Fruit fly (Drosophila melanogaster) whole organism, prepupa: ENCODE data around the gene CG15891.

ENCODE experiments used
- Blimp-1 ChIP-seq: fragments of 200-800 bp; sonication (Bioruptor generic); optimal IDR thresholded peaks from 3 replicates; lab custom pipeline; 2017; ENCODE audit warnings: missing biosample characterization, missing genetic modification characterization, mild to moderate bottlenecking, moderate library complexity, missing genetic modification reagents
- CG11294 ChIP-seq: fragments of 200-800 bp; sonication (Bioruptor generic); IDR thresholded peaks from 2 replicates; pipeline ENCODE4 v1.3.6; 2022; ENCODE audit warnings: missing biosample characterization, missing genetic modification characterization
- CG15336 ChIP-seq: fragments of 200-800 bp; sonication (Bioruptor generic); IDR thresholded peaks from 2 replicates; pipeline ENCODE4 v1.3.6; 2022; ENCODE audit warnings: missing biosample characterization, missing genetic modification characterization
- CG16779 ChIP-seq: fragments of 200-800 bp; sonication (Bioruptor generic); optimal IDR thresholded peaks from 3 replicates; lab custom pipeline; 2017; ENCODE audit warnings: missing biosample characterization, mild to moderate bottlenecking, missing genetic modification characterization
- CG6276 ChIP-seq: fragments of 200-800 bp; sonication (Bioruptor generic); optimal IDR thresholded peaks from 2 replicates; lab custom pipeline; 2017; ENCODE audit warnings: missing biosample characterization, mild to moderate bottlenecking, missing genetic modification characterization
- Eip78C ChIP-seq: fragments of 200-800 bp; sonication (Bioruptor generic); peaks from one replicate; lab custom pipeline; 2016; ENCODE audit warnings: missing biosample characterization, missing genetic modification characterization
- OdsH ChIP-seq: fragments of 200-800 bp; sonication (Bioruptor generic); optimal IDR thresholded peaks from 3 replicates; lab custom pipeline; 2016; ENCODE audit warnings: missing biosample characterization, missing genetic modification characterization
- Sox102F ChIP-seq: fragments of 200-800 bp; sonication (Bioruptor generic); optimal IDR thresholded peaks from 2 replicates; lab custom pipeline; 2016; ENCODE audit warnings: missing biosample characterization, mild to moderate bottlenecking, missing genetic modification characterization
- acj6 ChIP-seq: fragments of 200-800 bp; sonication (Bioruptor generic); optimal IDR thresholded peaks from 3 replicates; lab custom pipeline; 2016; ENCODE audit warnings: missing biosample characterization, missing genetic modification characterization
- dsx ChIP-seq: fragments of 200-800 bp; optimal IDR thresholded peaks from 3 replicates; lab custom pipeline; 2019; ENCODE audit warnings: missing biosample characterization, mild to moderate bottlenecking, missing genetic modification characterization, moderate library complexity; ENCODE audit not compliant: poor library complexity, severe bottlenecking
- pdm3 ChIP-seq: fragments of 200-800 bp; sonication (Bioruptor generic); optimal IDR thresholded peaks from 3 replicates; lab custom pipeline; 2016; ENCODE audit warnings: missing biosample characterization, missing genetic modification characterization
- ss ChIP-seq, 2 experiments: fragments of 200-800 bp; sonication (Bioruptor generic); optimal IDR thresholded peaks; 2 replicates in 1 of 2; 3 replicates in 1 of 2; lab custom pipeline; 2017 to 2018; ENCODE audit warnings: mild to moderate bottlenecking in 2 of 2, missing biosample characterization in 2 of 2, missing genetic modification characterization in 2 of 2, moderate library complexity in 1 of 2
- vri ChIP-seq: fragments of 200-800 bp; sonication (Bioruptor generic); optimal IDR thresholded peaks from 3 replicates; lab custom pipeline; 2016; ENCODE audit warnings: missing biosample characterization, mild to moderate bottlenecking, missing genetic modification characterization

DNA sequence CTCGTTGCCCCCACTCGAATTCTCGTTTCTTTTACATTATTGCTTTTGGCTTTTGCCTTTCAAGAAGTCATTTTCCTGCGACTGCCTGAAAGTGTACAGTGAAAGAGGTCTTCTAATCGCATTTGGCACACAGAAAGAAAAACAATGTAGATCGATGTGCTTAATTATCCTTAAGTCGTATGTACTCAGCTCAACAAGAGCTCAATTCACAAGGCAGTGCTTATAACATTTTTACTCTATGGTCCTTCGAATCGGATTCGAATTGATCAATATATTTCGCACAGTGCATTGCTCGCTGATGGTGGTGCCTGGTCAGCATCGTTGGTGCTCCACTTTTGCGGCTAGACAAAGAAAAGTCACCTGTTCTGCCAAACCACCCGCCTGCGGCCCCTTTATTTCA lies 15.3 kb upstream of the CG15891 start:
- TF ChIP-seq Blimp-1 (no peak), ss (GFP tag; optimal IDR thresholded peaks at IDR 0.05; lab: Kevin White, UChicago) (no peak), vri (GFP tag; lab: Kevin White, UChicago) (no peak), CG15336 (peak; percentile 25; the same call in 1 of the 2 replicates), CG6276 (peak; percentile 11), CG11294 (GFP tag; lab: Robert Waterston, UW) (no peak), dsx (GFP tag; lab: Kevin White, UChicago) (no peak), CG16779 (tag; lab: Kevin White, UChicago) (no peak), Sox102F (GFP tag; lab: Kevin White, UChicago) (no peak), OdsH (GFP tag; lab: Kevin White, UChicago) (peak; percentile 9), Eip78C (GFP tag; lab: Kevin White, UChicago) (peak; percentile 45), pdm3 (no peak), acj6 (no peak)
